Fruit fly (Drosophila melanogaster): ENCODE results near the gene rux.
A peak's percentile ranks its signal among the peaks of the same experiment; 100 is the strongest.

Gene rux

dm6 chrX:6024638-6025037, 13.0 kb downstream of the rux start (continued):
- TF ChIP-seq repo (GFP tag; optimal IDR thresholded peaks at IDR 0.05) = peak; percentile 55
- peak in 1 of 2 experiments; percentile 15 for TF ChIP-seq Hr51 (GFP tag; optimal IDR thresholded peaks at IDR 0.05)
- no peak for TF ChIP-seq CG3995 (GFP tag; optimal IDR thresholded peaks at IDR 0.05)
- TF ChIP-seq nerfin-2 (GFP tag; IDR thresholded peaks at IDR 0.05; ENCODE audit: partially characterized antibody) = no peak
- no peak for TF ChIP-seq zfh2 (GFP tag; optimal IDR thresholded peaks at IDR 0.05)
- TF ChIP-seq slou (GFP tag; optimal IDR thresholded peaks at IDR 0.05) = no peak
- TF ChIP-seq CG32767 (GFP tag; IDR thresholded peaks at IDR 0.05) = peak; percentile 42; the same call in 1 of the 2 replicates
- TF ChIP-seq zfh1 (GFP tag; IDR thresholded peaks at IDR 0.05) = peak; percentile 80
- TF ChIP-seq CG31388 (GFP tag; optimal IDR thresholded peaks at IDR 0.05) = no peak
- no peak for TF ChIP-seq Atf6 (GFP tag; IDR thresholded peaks at IDR 0.05)
- TF ChIP-seq HLH4C (GFP tag; IDR thresholded peaks at IDR 0.05; ENCODE audit: partially characterized antibody) = no peak
- TF ChIP-seq Fer1 (GFP tag; optimal IDR thresholded peaks at IDR 0.05) = no peak
- 0 out of 2 replicates have a peak, but pooled peaks have one; percentile 26 for TF ChIP-seq CG14441 (GFP tag; IDR thresholded peaks at IDR 0.05)
- no peak for TF ChIP-seq Ravus (GFP tag; IDR thresholded peaks at IDR 0.05)
- peak; percentile 43 for TF ChIP-seq Sox102F (GFP tag; optimal IDR thresholded peaks at IDR 0.05)
- no peak for TF ChIP-seq CG31365 (tag; optimal IDR thresholded peaks at IDR 0.05)
- TF ChIP-seq CG18476 (GFP tag; optimal IDR thresholded peaks at IDR 0.05) = peak; percentile 21
- no peak for TF ChIP-seq CG11398 (GFP tag; optimal IDR thresholded peaks at IDR 0.05)
- TF ChIP-seq dmrt99B (tag; optimal IDR thresholded peaks at IDR 0.05) = peak; percentile 37
- peak; percentile 9 for TF ChIP-seq slp2 (GFP tag; optimal IDR thresholded peaks at IDR 0.05)
- TF ChIP-seq otp (GFP tag; IDR thresholded peaks at IDR 0.05) = 0 out of 3 replicates have a peak, but pooled peaks have one; percentile 39
- no peak for TF ChIP-seq pzg (GFP tag; optimal IDR thresholded peaks at IDR 0.05)
- TF ChIP-seq NFAT (GFP tag; IDR thresholded peaks at IDR 0.05) = no peak
- no peak for TF ChIP-seq Sry-δ (GFP tag; optimal IDR thresholded peaks at IDR 0.05)
- no peak for TF ChIP-seq CG3847 (GFP tag; IDR thresholded peaks at IDR 0.05)
- TF ChIP-seq Lpt (GFP tag; optimal IDR thresholded peaks at IDR 0.05) = no peak
- TF ChIP-seq hb (GFP tag; IDR thresholded peaks at IDR 0.05; ENCODE audit: partially characterized antibody) = no peak
- no peak for TF ChIP-seq stwl (tag; optimal IDR thresholded peaks at IDR 0.05)
- TF ChIP-seq CG4360 (GFP tag; IDR thresholded peaks at IDR 0.05) = peak; percentile 14; the same call in 1 of the 2 replicates
- TF ChIP-seq salm (tag; optimal IDR thresholded peaks at IDR 0.05) = no peak
- TF ChIP-seq CG14667 (GFP tag; IDR thresholded peaks at IDR 0.05) = peak; percentile 43
- no peak for TF ChIP-seq H15 (GFP tag; IDR thresholded peaks at IDR 0.05)
- no peak for TF ChIP-seq CG9817 (tag; optimal IDR thresholded peaks at IDR 0.05)
- TF ChIP-seq CG9797 (GFP tag; optimal IDR thresholded peaks at IDR 0.05) = no peak
- no peak for TF ChIP-seq Neu2 (GFP tag; optimal IDR thresholded peaks at IDR 0.05; ENCODE audit: borderline replicate concordance)
- TF ChIP-seq pfk (GFP tag; optimal IDR thresholded peaks at IDR 0.05) = no peak
- TF ChIP-seq E2f2 (GFP tag; IDR thresholded peaks at IDR 0.05) = no peak
- TF ChIP-seq bowl (GFP tag; IDR thresholded peaks at IDR 0.05) = no peak
- no peak for TF ChIP-seq pros (GFP tag; optimal IDR thresholded peaks at IDR 0.05)
- peak; percentile 64 for TF ChIP-seq unpg (GFP tag; optimal IDR thresholded peaks at IDR 0.05)
- TF ChIP-seq CG12071 (GFP tag; optimal IDR thresholded peaks at IDR 0.05) = no peak
- TF ChIP-seq CG34224 (GFP tag; IDR thresholded peaks at IDR 0.05; ENCODE audit: partially characterized antibody) = no peak
- TF ChIP-seq cwo (GFP tag; optimal IDR thresholded peaks at IDR 0.05) = no peak
- TF ChIP-seq Ptx1 (GFP tag; IDR thresholded peaks at IDR 0.05) = peak; percentile 58
- peak; percentile 26 for TF ChIP-seq Blimp-1 (GFP tag; optimal IDR thresholded peaks at IDR 0.05)
- TF ChIP-seq CG30431 (GFP tag; optimal IDR thresholded peaks at IDR 0.05) = peak; percentile 48
- no peak for TF ChIP-seq cad (GFP tag; optimal IDR thresholded peaks at IDR 0.05)
- no peak for TF ChIP-seq CG12155 (GFP tag; optimal IDR thresholded peaks at IDR 0.05)
- no peak for TF ChIP-seq CG11085 (GFP tag; IDR thresholded peaks at IDR 0.05)
- TF ChIP-seq CG1647 (GFP tag; optimal IDR thresholded peaks at IDR 0.05) = no peak
- peak; percentile 2 for TF ChIP-seq CG1792 (GFP tag; optimal IDR thresholded peaks at IDR 0.05)

All from whole organism, embryonic.